Fruit fly (Drosophila melanogaster): ENCODE data around the gene CG31139.

CG31139 gene

dm6 chr3R:22718401-22718800, 30.5 kb downstream of the CG31139 start:
- TF ChIP-seq Hr96 (GFP tag; optimal IDR thresholded peaks at IDR 0.05): no peak
- no peak for TF ChIP-seq CG11617 (GFP tag; optimal IDR thresholded peaks at IDR 0.05)
- no peak for TF ChIP-seq tj (GFP tag; optimal IDR thresholded peaks at IDR 0.05)
- no peak for TF ChIP-seq cnc (optimal IDR thresholded peaks at IDR 0.05)
- TF ChIP-seq Crg-1 (GFP tag; optimal IDR thresholded peaks at IDR 0.05): no peak
- no peak for TF ChIP-seq CG7101 (tag; optimal IDR thresholded peaks at IDR 0.05)
- TF ChIP-seq kay (GFP tag; ENCODE audit: borderline replicate concordance): peak; percentile 79
- TF ChIP-seq Clk (GFP tag; optimal IDR thresholded peaks at IDR 0.05): no peak
- no peak for TF ChIP-seq toe (GFP tag; optimal IDR thresholded peaks at IDR 0.05)

dm6 chr3R:22717863-22718262, 31.0 kb downstream of the CG31139 start:
- TF ChIP-seq pad (GFP tag; optimal IDR thresholded peaks at IDR 0.05) (no peak), Hr96 (GFP tag; optimal IDR thresholded peaks at IDR 0.05) (no peak), CG12768 (GFP tag; optimal IDR thresholded peaks at IDR 0.05) (no peak), Mnt (GFP tag; optimal IDR thresholded peaks at IDR 0.05) (no peak), tj (GFP tag; optimal IDR thresholded peaks at IDR 0.05) (no peak), kay (GFP tag; ENCODE audit: borderline replicate concordance) (no peak), CG7101 (tag; optimal IDR thresholded peaks at IDR 0.05) (no peak), CG33017 (tag; optimal IDR thresholded peaks at IDR 0.05) (no peak), toe (GFP tag; optimal IDR thresholded peaks at IDR 0.05) (no peak), ovo (GFP tag; optimal IDR thresholded peaks at IDR 0.05) (no peak), CG11617 (GFP tag; optimal IDR thresholded peaks at IDR 0.05) (no peak), Clk (GFP tag; optimal IDR thresholded peaks at IDR 0.05) (no peak), cic (GFP tag; optimal IDR thresholded peaks at IDR 0.05) (no peak), CG7045 (GFP tag; optimal IDR thresholded peaks at IDR 0.05) (no peak), CG1620 (GFP tag; optimal IDR thresholded peaks at IDR 0.05) (no peak), CG14711 (tag; optimal IDR thresholded peaks at IDR 0.05) (no peak), CG5204 (GFP tag; optimal IDR thresholded peaks at IDR 0.05) (no peak), cnc (optimal IDR thresholded peaks at IDR 0.05) (no peak), Crg-1 (GFP tag; optimal IDR thresholded peaks at IDR 0.05) (no peak), bab1 (GFP tag; optimal IDR thresholded peaks at IDR 0.05) (no peak)

- TF ChIP-seq CG33017 (tag; optimal IDR thresholded peaks at IDR 0.05) (no peak), bab1 (GFP tag; optimal IDR thresholded peaks at IDR 0.05) (no peak), Hr96 (GFP tag; optimal IDR thresholded peaks at IDR 0.05) (no peak), CG14711 (tag; optimal IDR thresholded peaks at IDR 0.05) (no peak)
Observed at dm6 chr3R:22710662-22711061, 38.2 kb downstream of the CG31139 start, which contains the start of gene CG4907. TSS of gene CG4907 (minus strand) at chr3R:22710762.

- TF ChIP-seq CG14711 (tag; optimal IDR thresholded peaks at IDR 0.05): no peak
- TF ChIP-seq kay (GFP tag; ENCODE audit: borderline replicate concordance): no peak
- no peak for TF ChIP-seq tj (GFP tag; optimal IDR thresholded peaks at IDR 0.05)
- no peak for TF ChIP-seq Hr96 (GFP tag; optimal IDR thresholded peaks at IDR 0.05)
- TF ChIP-seq Clk (GFP tag; optimal IDR thresholded peaks at IDR 0.05): no peak
- no peak for TF ChIP-seq pad (GFP tag; optimal IDR thresholded peaks at IDR 0.05)
- no peak for TF ChIP-seq cic (GFP tag; optimal IDR thresholded peaks at IDR 0.05)
- TF ChIP-seq CG7045 (GFP tag; optimal IDR thresholded peaks at IDR 0.05): no peak
- no peak for TF ChIP-seq CG11617 (GFP tag; optimal IDR thresholded peaks at IDR 0.05)
- TF ChIP-seq CG33017 (tag; optimal IDR thresholded peaks at IDR 0.05): no peak
- TF ChIP-seq ovo (GFP tag; optimal IDR thresholded peaks at IDR 0.05): no peak
- no peak for TF ChIP-seq CG12768 (GFP tag; optimal IDR thresholded peaks at IDR 0.05)
- no peak for TF ChIP-seq CG5204 (GFP tag; optimal IDR thresholded peaks at IDR 0.05)
- no peak for TF ChIP-seq Mnt (GFP tag; optimal IDR thresholded peaks at IDR 0.05)
- no peak for TF ChIP-seq CG1620 (GFP tag; optimal IDR thresholded peaks at IDR 0.05)
- TF ChIP-seq bab1 (GFP tag; optimal IDR thresholded peaks at IDR 0.05): no peak
- no peak for TF ChIP-seq cnc (optimal IDR thresholded peaks at IDR 0.05)
- TF ChIP-seq CG7101 (tag; optimal IDR thresholded peaks at IDR 0.05): no peak
Observed at dm6 chr3R:22707178-22707577, 41.7 kb downstream of the CG31139 start, which contains the start of gene CG13842. TSS of gene CG13842 (minus strand) at chr3R:22707278.

dm6 chr3R:22701793-22702192, 47.1 kb downstream of the CG31139 start, which contains the start of the genes CG6972 and CCAP:
TSS of gene CG6972 (plus strand) at chr3R:22702007.
TSS of gene CCAP (minus strand) at chr3R:22702084.
- TF ChIP-seq CG12768 (GFP tag; optimal IDR thresholded peaks at IDR 0.05): no peak
- TF ChIP-seq CG11617 (GFP tag; optimal IDR thresholded peaks at IDR 0.05): no peak
- no peak for TF ChIP-seq ovo (GFP tag; optimal IDR thresholded peaks at IDR 0.05)
- no peak for TF ChIP-seq tj (GFP tag; optimal IDR thresholded peaks at IDR 0.05)
- TF ChIP-seq pad (GFP tag; optimal IDR thresholded peaks at IDR 0.05): no peak
- TF ChIP-seq cnc (optimal IDR thresholded peaks at IDR 0.05): no peak
- no peak for TF ChIP-seq cic (GFP tag; optimal IDR thresholded peaks at IDR 0.05)
- TF ChIP-seq Crg-1 (GFP tag; optimal IDR thresholded peaks at IDR 0.05): no peak

- TF ChIP-seq bab1 (GFP tag; optimal IDR thresholded peaks at IDR 0.05) (peak; percentile 11), CG7045 (GFP tag; optimal IDR thresholded peaks at IDR 0.05) (no peak)
Observed at dm6 chr3R:22698208-22698607, 50.6 kb downstream of the CG31139 start, which contains the start of gene Cyp6d4. TSS of gene Cyp6d4 (plus strand) at chr3R:22698319.
